Worm (Caenorhabditis elegans) whole organism, L4/young adult: ENCODE results near the gene C50F4.1.

ENCODE experiments used
- W03F9.2 ChIP-seq: fragments of 150-350 bp; optimal IDR thresholded peaks from 2 replicates; lab custom pipeline; 2014; ENCODE audit warnings: missing biosample characterization, missing genetic modification characterization
- dao-5 ChIP-seq: sonication (generic microtip); optimal IDR thresholded peaks from 2 replicates; lab custom pipeline; 2016; ENCODE audit warnings: missing genotype, missing genetic modification characterization, moderate library complexity, missing compliant biosample characterization
- him-1 ChIP-seq: sonication (generic microtip); optimal IDR thresholded peaks from 2 replicates; lab custom pipeline; 2016; ENCODE audit warnings: missing genotype, missing genetic modification reagents, missing genetic modification characterization, missing compliant biosample characterization

DNA sequence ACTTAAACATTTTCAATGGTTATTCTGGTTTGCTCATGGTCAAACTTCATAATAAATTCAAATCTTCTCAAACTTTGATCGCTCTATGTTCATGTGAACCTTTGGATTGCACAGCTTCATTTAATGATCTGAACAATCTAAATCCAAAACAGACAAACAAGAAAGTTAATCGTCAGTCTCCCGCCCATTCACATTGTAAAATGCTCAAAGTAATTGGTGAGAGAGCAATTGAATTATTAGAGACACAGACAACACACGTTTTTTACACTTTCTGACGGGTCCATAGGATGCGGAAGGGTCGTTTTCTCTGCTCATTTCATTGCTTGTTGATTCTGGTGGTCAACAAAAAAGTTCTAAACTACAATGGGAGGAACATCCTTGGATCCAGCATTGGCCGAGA lies 29.9 kb upstream of the C50F4.1 start, which contains the start of gene gsnl-1:
- TF ChIP-seq W03F9.2: no peak
- TF ChIP-seq him-1 (tag; lab: Kevin White, UChicago): no peak
- TF ChIP-seq dao-5 (tag; lab: Kevin White, UChicago): no peak
